Worm (Caenorhabditis elegans) whole organism, early embryonic: ENCODE results near the gene F11A10.5.
A peak's percentile ranks its signal among the peaks of the same experiment; 100 is the strongest.

Experiments
- B0310.2 ChIP-seq: sonication (generic microtip); optimal IDR thresholded peaks from 2 replicates; lab custom pipeline; 2016; ENCODE audit warnings: mild to moderate bottlenecking, missing genetic modification characterization, missing compliant biosample characterization
- F13C5.2 ChIP-seq: sonication (generic microtip); optimal IDR thresholded peaks from 2 replicates; lab custom pipeline; 2017; ENCODE audit warnings: mild to moderate bottlenecking, missing genetic modification characterization, inconsistent platforms, missing compliant biosample characterization
- aly-1 ChIP-seq: sonication (generic microtip); optimal IDR thresholded peaks from 2 replicates; lab custom pipeline; 2016; ENCODE audit warnings: missing genetic modification characterization, missing compliant biosample characterization
- ama-1 ChIP-seq: fragments of 150-350 bp; optimal IDR thresholded peaks from 2 replicates; lab custom pipeline; 2014
- ceh-13 ChIP-seq: fragments of 200-800 bp; sonication (Bioruptor generic); optimal IDR thresholded peaks from 2 replicates; lab custom pipeline; 2018; ENCODE audit warnings: mild to moderate bottlenecking, missing genetic modification characterization, missing compliant biosample characterization
- ceh-36 ChIP-seq: sonication (generic microtip); optimal IDR thresholded peaks from 2 replicates; lab custom pipeline; 2016; ENCODE audit warnings: missing genetic modification characterization, inconsistent platforms, missing compliant biosample characterization
- ets-7 ChIP-seq: sonication (generic microtip); optimal IDR thresholded peaks from 2 replicates; lab custom pipeline; 2016; ENCODE audit warnings: missing genotype, missing genetic modification characterization, missing compliant biosample characterization
- flt-1 ChIP-seq: fragments of 200-800 bp; sonication (Bioruptor generic); IDR thresholded peaks from 2 replicates; pipeline ENCODE4 v1.3.6; 2022; ENCODE audit warnings: missing genetic modification characterization, missing compliant biosample characterization
- hmbx-1 ChIP-seq: sonication (generic microtip); optimal IDR thresholded peaks from 2 replicates; lab custom pipeline; 2016; ENCODE audit warnings: mild to moderate bottlenecking, missing genetic modification characterization, missing compliant biosample characterization
- hmg-4 ChIP-seq: fragments of 200-800 bp; sonication (Bioruptor generic); optimal IDR thresholded peaks from 2 replicates; lab custom pipeline; 2018; ENCODE audit warnings: mild to moderate bottlenecking, missing genetic modification characterization, missing compliant biosample characterization
- hnd-1 ChIP-seq: sonication (generic microtip); optimal IDR thresholded peaks from 2 replicates; lab custom pipeline; 2016; ENCODE audit warnings: missing genetic modification characterization, missing compliant biosample characterization
- pes-1 ChIP-seq: fragments of 200-800 bp; sonication (Bioruptor generic); IDR thresholded peaks from 2 replicates; pipeline ENCODE4 v1.3.6; 2022; ENCODE audit warnings: missing genetic modification reagents, missing genetic modification characterization, missing compliant biosample characterization
- scrt-1 ChIP-seq: fragments of 200-800 bp; sonication (Bioruptor generic); IDR thresholded peaks from 2 replicates; pipeline ENCODE4 v1.3.6; 2022; ENCODE audit warnings: missing genetic modification characterization, missing compliant biosample characterization
- sea-1 ChIP-seq: fragments of 200-800 bp; sonication (Bioruptor generic); conservative IDR thresholded peaks from 2 replicates; pipeline ENCODE4 v1.3.6; 2022; ENCODE audit warnings: missing genetic modification characterization, missing compliant biosample characterization
- tbx-11 ChIP-seq: fragments of 200-800 bp; sonication (Bioruptor generic); IDR thresholded peaks from 2 replicates; pipeline ENCODE4 v1.3.6; 2022; ENCODE audit warnings: missing genetic modification characterization, missing compliant biosample characterization
- tbx-37 ChIP-seq: fragments of 200-800 bp; sonication (Bioruptor generic); conservative IDR thresholded peaks from 2 replicates; pipeline ENCODE4 v1.3.6; 2022; ENCODE audit warnings: missing genetic modification reagents, missing genetic modification characterization, missing compliant biosample characterization
- tra-4 ChIP-seq: sonication (generic microtip); optimal IDR thresholded peaks from 2 replicates; lab custom pipeline; 2017; ENCODE audit warnings: missing genetic modification characterization, missing compliant biosample characterization

Gene F11A10.5

ce11 chrIV:12110339-12110738 lies 16.4 kb downstream of the F11A10.5 start, which contains the start of gene col-129:
col-129 (minus strand) TSS chrIV:12110439.
- TF ChIP-seq ama-1 (lab: Kevin White, UChicago), result no peak
- no peak for TF ChIP-seq tbx-11 (GFP tag; lab: Robert Waterston, UW)
- no peak for TF ChIP-seq hmbx-1
- TF ChIP-seq aly-1, result no peak
- TF ChIP-seq ceh-13 (GFP tag; lab: Kevin White, UChicago), result no peak
- TF ChIP-seq ceh-36 (tag; lab: Kevin White, UChicago), result no peak
- TF ChIP-seq hnd-1, result no peak
- no peak for TF ChIP-seq sea-1 (GFP tag; lab: Robert Waterston, UW)

ce11 chrIV:12111477-12111876 lies 17.6 kb downstream of the F11A10.5 start, which contains the start of gene dlc-2:
dlc-2 (minus strand) TSS chrIV:12111577.
- no peak for TF ChIP-seq ceh-36 (tag; lab: Kevin White, UChicago)
- no peak for TF ChIP-seq aly-1
- TF ChIP-seq tbx-11 (GFP tag; lab: Robert Waterston, UW), result no peak
- TF ChIP-seq tra-4 (tag; lab: Kevin White, UChicago), result no peak
- TF ChIP-seq hmg-4, result no peak
- no peak for TF ChIP-seq hnd-1
- TF ChIP-seq hmbx-1, result no peak
- no peak for TF ChIP-seq tbx-37 (GFP tag; lab: Robert Waterston, UW)
- no peak for TF ChIP-seq pes-1 (GFP tag; lab: Robert Waterston, UW)
- TF ChIP-seq F13C5.2 (tag; lab: Kevin White, UChicago), result no peak
- no peak for TF ChIP-seq ama-1 (lab: Kevin White, UChicago)
- TF ChIP-seq ets-7 (tag; lab: Kevin White, UChicago), result no peak
- no peak for TF ChIP-seq flt-1 (GFP tag; lab: Robert Waterston, UW)
- no peak for TF ChIP-seq B0310.2

ce11 chrIV:12113056-12113455 lies 19.1 kb downstream of the F11A10.5 start:
- TF ChIP-seq F13C5.2 (tag; lab: Kevin White, UChicago), result no peak
- no peak for TF ChIP-seq tbx-37 (GFP tag; lab: Robert Waterston, UW)
- no peak for TF ChIP-seq hnd-1
- TF ChIP-seq sea-1 (GFP tag; lab: Robert Waterston, UW), result no peak
- no peak for TF ChIP-seq ceh-36 (tag; lab: Kevin White, UChicago)
- TF ChIP-seq scrt-1 (GFP tag; lab: Robert Waterston, UW), result no peak
- no peak for TF ChIP-seq tbx-11 (GFP tag; lab: Robert Waterston, UW)
- TF ChIP-seq flt-1 (GFP tag; lab: Robert Waterston, UW), result no peak
- TF ChIP-seq tra-4 (tag; lab: Kevin White, UChicago), result no peak
- TF ChIP-seq B0310.2, result no peak
- TF ChIP-seq ama-1 (lab: Kevin White, UChicago), result no peak
- no peak for TF ChIP-seq hmbx-1
- TF ChIP-seq pes-1 (GFP tag; lab: Robert Waterston, UW), result no peak

- TF ChIP-seq tra-4 (tag; lab: Kevin White, UChicago) (no peak), aly-1 (no peak), hnd-1 (no peak), tbx-11 (GFP tag; lab: Robert Waterston, UW) (no peak), F13C5.2 (tag; lab: Kevin White, UChicago) (no peak), flt-1 (GFP tag; lab: Robert Waterston, UW) (no peak), ama-1 (lab: Kevin White, UChicago) (no peak), ceh-13 (GFP tag; lab: Kevin White, UChicago) (no peak), scrt-1 (GFP tag; lab: Robert Waterston, UW) (no peak), ets-7 (tag; lab: Kevin White, UChicago) (no peak)
Observed at ce11 chrIV:12114498-12114897, 20.6 kb downstream of the F11A10.5 start.

ce11 chrIV:12120536-12120935 lies 26.6 kb downstream of the F11A10.5 start:
- TF ChIP-seq tbx-37 (GFP tag; lab: Robert Waterston, UW), result no peak
- TF ChIP-seq ceh-36 (tag; lab: Kevin White, UChicago), result no peak
- no peak for TF ChIP-seq B0310.2
- no peak for TF ChIP-seq tra-4 (tag; lab: Kevin White, UChicago)
- no peak for TF ChIP-seq sea-1 (GFP tag; lab: Robert Waterston, UW)
- TF ChIP-seq hmg-4, result no peak
- TF ChIP-seq scrt-1 (GFP tag; lab: Robert Waterston, UW), result no peak
- no peak for TF ChIP-seq F13C5.2 (tag; lab: Kevin White, UChicago)
- no peak for TF ChIP-seq ceh-13 (GFP tag; lab: Kevin White, UChicago)
- no peak for TF ChIP-seq flt-1 (GFP tag; lab: Robert Waterston, UW)
- TF ChIP-seq hnd-1, result no peak

- no peak for TF ChIP-seq ets-7 (tag; lab: Kevin White, UChicago)
- no peak for TF ChIP-seq ceh-36 (tag; lab: Kevin White, UChicago)
- no peak for TF ChIP-seq tra-4 (tag; lab: Kevin White, UChicago)
- no peak for TF ChIP-seq tbx-11 (GFP tag; lab: Robert Waterston, UW)
- no peak for TF ChIP-seq ceh-13 (GFP tag; lab: Kevin White, UChicago)
- no peak for TF ChIP-seq ama-1 (lab: Kevin White, UChicago)
- TF ChIP-seq B0310.2, result no peak
- TF ChIP-seq F13C5.2 (tag; lab: Kevin White, UChicago), result no peak
- no peak for TF ChIP-seq tbx-37 (GFP tag; lab: Robert Waterston, UW)
- TF ChIP-seq pes-1 (GFP tag; lab: Robert Waterston, UW), result no peak
- TF ChIP-seq hnd-1, result no peak
- no peak for TF ChIP-seq scrt-1 (GFP tag; lab: Robert Waterston, UW)
- TF ChIP-seq sea-1 (GFP tag; lab: Robert Waterston, UW), result no peak
- TF ChIP-seq aly-1, result no peak
- no peak for TF ChIP-seq hmg-4
- TF ChIP-seq flt-1 (GFP tag; lab: Robert Waterston, UW), result no peak
- no peak for TF ChIP-seq hmbx-1
Observed at ce11 chrIV:12121076-12121475, 27.2 kb downstream of the F11A10.5 start, which contains the start of the genes ddb-1 and M18.6. ddb-1 (minus strand) TSS chrIV:12121165. M18.6 (plus strand) TSS chrIV:12121310.

ce11 chrIV:12122874-12123664 lies 29.1 kb downstream of the F11A10.5 start, which contains the start of gene aly-3:
aly-3 (plus strand) TSS chrIV:12123282.
- peak; percentile 19 for TF ChIP-seq F13C5.2 (tag; lab: Kevin White, UChicago)
- TF ChIP-seq ets-7 (tag; lab: Kevin White, UChicago), result no peak
